Worm (Caenorhabditis elegans) whole organism, late embryonic: Measurements from ENCODE around the gene F57G12.2.

ENCODE experiments used
- C38D4.7 ChIP-seq: fragments of 200-800 bp; sonication (Bioruptor generic); optimal IDR thresholded peaks from 2 replicates; lab custom pipeline; 2018; ENCODE audit warnings: mild to moderate bottlenecking, missing genetic modification characterization, moderate library complexity, missing compliant biosample characterization
- F13H6.1 ChIP-seq: sonication (generic microtip); optimal IDR thresholded peaks from 2 replicates; lab custom pipeline; 2016; ENCODE audit warnings: missing genetic modification characterization, missing compliant biosample characterization
- T23F11.4 ChIP-seq: fragments of 200-800 bp; sonication (Bioruptor generic); optimal IDR thresholded peaks from 2 replicates; lab custom pipeline; 2018; ENCODE audit warnings: mild to moderate bottlenecking, missing genetic modification characterization, missing compliant biosample characterization
- ceh-18 ChIP-seq: sonication (generic microtip); optimal IDR thresholded peaks from 2 replicates; lab custom pipeline; 2016; ENCODE audit warnings: missing genetic modification characterization, missing compliant biosample characterization
- ceh-19 ChIP-seq: fragments of 200-800 bp; sonication (Bioruptor generic); optimal IDR thresholded peaks from 2 replicates; lab custom pipeline; 2018; ENCODE audit warnings: mild to moderate bottlenecking, missing genetic modification characterization, missing compliant biosample characterization
- ceh-2 ChIP-seq: sonication (generic microtip); optimal IDR thresholded peaks from 2 replicates; lab custom pipeline; 2016; ENCODE audit warnings: missing genotype, missing genetic modification characterization, missing compliant biosample characterization
- ceh-22 ChIP-seq: sonication (generic microtip); optimal IDR thresholded peaks from 2 replicates; lab custom pipeline; 2017; ENCODE audit warnings: missing biosample characterization, missing genetic modification characterization
- ceh-24 ChIP-seq: sonication (generic microtip); optimal IDR thresholded peaks from 2 replicates; lab custom pipeline; 2016; ENCODE audit warnings: mild to moderate bottlenecking, missing genetic modification characterization, missing compliant biosample characterization
- ceh-30 ChIP-seq: fragments of 150-350 bp; optimal IDR thresholded peaks from 2 replicates; lab custom pipeline; 2014; ENCODE audit warnings: missing biosample characterization, missing genetic modification characterization
- ceh-31 ChIP-seq: sonication (generic microtip); optimal IDR thresholded peaks from 2 replicates; lab custom pipeline; 2016; ENCODE audit warnings: missing genetic modification characterization, missing compliant biosample characterization
- ceh-34 ChIP-seq: sonication (generic microtip); optimal IDR thresholded peaks from 2 replicates; lab custom pipeline; 2016; ENCODE audit warnings: mild to moderate bottlenecking, missing genetic modification characterization, missing compliant biosample characterization
- ceh-48 ChIP-seq: sonication (generic microtip); optimal IDR thresholded peaks from 2 replicates; lab custom pipeline; 2016; ENCODE audit warnings: missing genetic modification characterization, inconsistent platforms, missing compliant biosample characterization
- ceh-6 ChIP-seq: fragments of 200-800 bp; sonication (Bioruptor generic); optimal IDR thresholded peaks from 2 replicates; lab custom pipeline; 2018; ENCODE audit warnings: mild to moderate bottlenecking, missing genetic modification characterization, missing compliant biosample characterization
- ceh-9 ChIP-seq: sonication (generic microtip); optimal IDR thresholded peaks from 2 replicates; lab custom pipeline; 2016; ENCODE audit warnings: mild to moderate bottlenecking, missing genetic modification characterization, inconsistent platforms, missing compliant biosample characterization
- dmd-4 ChIP-seq: sonication (generic microtip); optimal IDR thresholded peaks from 2 replicates; lab custom pipeline; 2016; ENCODE audit warnings: borderline replicate concordance, missing genetic modification characterization, missing compliant biosample characterization
- dve-1 ChIP-seq: sonication (generic microtip); optimal IDR thresholded peaks from 2 replicates; lab custom pipeline; 2017; ENCODE audit warnings: antibody characterized with exemption, mild to moderate bottlenecking, missing genetic modification characterization, missing compliant biosample characterization
- elt-2 ChIP-seq: sonication (generic microtip); optimal IDR thresholded peaks from 2 replicates; lab custom pipeline; 2016; ENCODE audit warnings: missing genetic modification reagents, missing genetic modification characterization, missing compliant biosample characterization
- elt-4 ChIP-seq: sonication (generic microtip); optimal IDR thresholded peaks from 2 replicates; lab custom pipeline; 2016; ENCODE audit warnings: missing genetic modification characterization, missing compliant biosample characterization
- ets-4 ChIP-seq: sonication (generic microtip); optimal IDR thresholded peaks from 2 replicates; lab custom pipeline; 2016; ENCODE audit warnings: missing genetic modification characterization, missing compliant biosample characterization
- fax-1 ChIP-seq: sonication (generic microtip); optimal IDR thresholded peaks from 2 replicates; lab custom pipeline; 2016; ENCODE audit warnings: missing genotype, missing genetic modification characterization, missing compliant biosample characterization
- fkh-10 ChIP-seq: fragments of 150-350 bp; optimal IDR thresholded peaks from 2 replicates; lab custom pipeline; 2014; ENCODE audit warnings: missing biosample characterization, missing genetic modification reagents, missing genetic modification characterization
- hlh-15 ChIP-seq: sonication (generic microtip); optimal IDR thresholded peaks from 2 replicates; lab custom pipeline; 2016; ENCODE audit warnings: missing genetic modification characterization, missing compliant biosample characterization
- hlh-30 ChIP-seq: sonication (generic microtip); optimal IDR thresholded peaks from 2 replicates; lab custom pipeline; 2017; ENCODE audit warnings: antibody characterized with exemption, missing genetic modification characterization, missing compliant biosample characterization; ENCODE audit not compliant: insufficient read depth
- hlh-8 ChIP-seq: sonication (generic microtip); optimal IDR thresholded peaks from 2 replicates; lab custom pipeline; 2016; ENCODE audit warnings: missing genotype, missing genetic modification characterization, missing compliant biosample characterization
- lim-6 ChIP-seq: sonication (generic microtip); optimal IDR thresholded peaks from 2 replicates; lab custom pipeline; 2016; ENCODE audit warnings: missing genetic modification characterization, missing compliant biosample characterization
- lin-11 ChIP-seq: fragments of 200-800 bp; sonication (Bioruptor generic); optimal IDR thresholded peaks from 2 replicates; lab custom pipeline; 2018; ENCODE audit warnings: mild to moderate bottlenecking, missing genetic modification characterization, missing compliant biosample characterization
- nfya-1 ChIP-seq: sonication (generic microtip); optimal IDR thresholded peaks from 2 replicates; lab custom pipeline; 2017; ENCODE audit warnings: missing genetic modification characterization, mild to moderate bottlenecking, missing compliant biosample characterization, antibody characterized with exemption, moderate library complexity
- pat-9 ChIP-seq: fragments of 200-800 bp; sonication (Bioruptor generic); optimal IDR thresholded peaks from 2 replicates; lab custom pipeline; 2018; ENCODE audit warnings: mild to moderate bottlenecking, missing genetic modification characterization, moderate library complexity, missing compliant biosample characterization
- pha-2 ChIP-seq: sonication (generic microtip); optimal IDR thresholded peaks from 2 replicates; lab custom pipeline; 2017; ENCODE audit warnings: mild to moderate bottlenecking, missing genetic modification characterization, missing compliant biosample characterization
- pros-1 ChIP-seq: fragments of 150-350 bp; optimal IDR thresholded peaks from 2 replicates; lab custom pipeline; 2014; ENCODE audit warnings: missing biosample characterization, missing genetic modification reagents, missing genetic modification characterization
- rnt-1 ChIP-seq: sonication (generic microtip); optimal IDR thresholded peaks from 2 replicates; lab custom pipeline; 2016; ENCODE audit warnings: missing genetic modification characterization, missing compliant biosample characterization
- sdc-2 ChIP-seq: sonication (generic microtip); optimal IDR thresholded peaks from 2 replicates; lab custom pipeline; 2016; ENCODE audit warnings: missing genotype, missing genetic modification characterization, missing compliant biosample characterization
- syd-9 ChIP-seq: sonication (generic microtip); optimal IDR thresholded peaks from 2 replicates; lab custom pipeline; 2016; ENCODE audit warnings: mild to moderate bottlenecking, missing genetic modification characterization, moderate library complexity, missing compliant biosample characterization
- tbx-2 ChIP-seq: sonication (generic microtip); optimal IDR thresholded peaks from 2 replicates; lab custom pipeline; 2016; ENCODE audit warnings: missing genetic modification characterization, missing compliant biosample characterization
- tbx-7 ChIP-seq: sonication (generic microtip); optimal IDR thresholded peaks from 2 replicates; lab custom pipeline; 2016; ENCODE audit warnings: missing genotype, missing genetic modification characterization, missing compliant biosample characterization
- ttx-3 ChIP-seq: sonication (generic microtip); optimal IDR thresholded peaks from 2 replicates; lab custom pipeline; 2016; ENCODE audit warnings: missing genetic modification reagents, missing genetic modification characterization, missing compliant biosample characterization
- unc-3 ChIP-seq, 2 experiments: fragments of 200-800 bp in 1 of 2; sonication (Bioruptor generic) in 1 of 2; sonication (generic microtip) in 1 of 2; conservative IDR thresholded peaks in 1 of 2; optimal IDR thresholded peaks in 1 of 2; 2 replicates each; pipeline versions ENCODE4 v1.3.6 to Lab custom; 2016 to 2022; ENCODE audit warnings: missing compliant biosample characterization in 2 of 2, missing genetic modification characterization in 2 of 2, missing genetic modification reagents in 1 of 2
- unc-42 ChIP-seq: sonication (generic microtip); optimal IDR thresholded peaks from 2 replicates; lab custom pipeline; 2016; ENCODE audit warnings: missing genotype, missing genetic modification characterization, missing compliant biosample characterization
- unc-55 ChIP-seq: sonication (generic microtip); optimal IDR thresholded peaks from 2 replicates; lab custom pipeline; 2017; ENCODE audit warnings: missing biosample characterization, missing genetic modification reagents, missing genetic modification characterization

F57G12.2 gene

ce11 chrX:12175667-12176278 lies 15.9 kb upstream of the F57G12.2 start:
- TF ChIP-seq ceh-22 (peak; percentile 1), elt-4 (peak; percentile 9), ceh-19 (GFP tag; lab: Kevin White, UChicago) (peak; percentile 18), unc-55 (peak; percentile 35), ceh-18 (tag; lab: Kevin White, UChicago) (peak; percentile 55), ceh-2 (peak; percentile 9), unc-42 (tag; lab: Kevin White, UChicago) (no peak), ceh-34 (tag; lab: Kevin White, UChicago) (peak; percentile 71), hlh-30 (tag; lab: Kevin White, UChicago) (no peak), F13H6.1 (no peak), tbx-2 (tag; lab: Kevin White, UChicago) (peak; percentile 37), rnt-1 (tag; lab: Kevin White, UChicago) (peak; percentile 8), ceh-6 (no peak), fax-1 (tag; lab: Kevin White, UChicago) (no peak), nfya-1 (tag; lab: Kevin White, UChicago) (peak; percentile 1), hlh-8 (tag; lab: Kevin White, UChicago) (no peak), unc-3 (GFP tag; conservative IDR thresholded peaks at IDR 0.05; lab: Robert Waterston, UW) (no peak), unc-3 (tag; optimal IDR thresholded peaks at IDR 0.05; lab: Kevin White, UChicago) (no peak), hlh-15 (tag; lab: Kevin White, UChicago) (no peak), ceh-9 (tag; lab: Kevin White, UChicago) (no peak), dmd-4 (tag; lab: Kevin White, UChicago) (no peak), pat-9 (tag; lab: Kevin White, UChicago) (no peak)

ce11 chrX:12174686-12175404 lies 15.0 kb upstream of the F57G12.2 start:
- TF ChIP-seq hlh-30 (tag; lab: Kevin White, UChicago): no peak
- TF ChIP-seq nfya-1 (tag; lab: Kevin White, UChicago): peak; percentile 6
- peak; percentile 24 for TF ChIP-seq unc-55

- TF ChIP-seq fkh-10 (GFP tag; lab: Kevin White, UChicago) (no peak), lim-6 (tag; lab: Kevin White, UChicago) (no peak), syd-9 (tag; lab: Kevin White, UChicago) (no peak), pros-1 (tag; lab: Kevin White, UChicago) (no peak)
Measured at ce11 chrX:12173989-12174388, 14.1 kb upstream of the F57G12.2 start.

- TF ChIP-seq dve-1 (tag; lab: Kevin White, UChicago): no peak
- no peak for TF ChIP-seq ceh-31 (tag; lab: Kevin White, UChicago)
- TF ChIP-seq ets-4 (tag; lab: Kevin White, UChicago): no peak
- TF ChIP-seq ceh-48 (tag; lab: Kevin White, UChicago): no peak
- no peak for TF ChIP-seq dmd-4 (tag; lab: Kevin White, UChicago)
- TF ChIP-seq T23F11.4 (GFP tag; lab: Kevin White, UChicago): no peak
- no peak for TF ChIP-seq F13H6.1
- no peak for TF ChIP-seq ceh-9 (tag; lab: Kevin White, UChicago)
- TF ChIP-seq pha-2: no peak
- no peak for TF ChIP-seq C38D4.7 (GFP tag; lab: Kevin White, UChicago)
- no peak for TF ChIP-seq ttx-3 (tag; lab: Kevin White, UChicago)
- TF ChIP-seq ceh-24 (tag; lab: Kevin White, UChicago): no peak
- TF ChIP-seq ceh-30 (tag; lab: Kevin White, UChicago): no peak
- no peak for TF ChIP-seq sdc-2 (tag; lab: Kevin White, UChicago)
- no peak for TF ChIP-seq elt-2
- TF ChIP-seq ceh-18 (tag; lab: Kevin White, UChicago): no peak
- no peak for TF ChIP-seq hlh-30 (tag; lab: Kevin White, UChicago)
- TF ChIP-seq lin-11: no peak
- TF ChIP-seq tbx-7 (tag; lab: Kevin White, UChicago): no peak
Measured at ce11 chrX:12172482-12173134, 12.8 kb upstream of the F57G12.2 start.
